Worm (Caenorhabditis elegans) whole organism, midembryonic: ENCODE measurements around the gene mrpl-45.

Experiments used
- T22C8.4 ChIP-seq: fragments of 200-800 bp; sonication (Bioruptor generic); IDR thresholded peaks from 2 replicates; pipeline ENCODE4 v1.3.6; 2022; ENCODE audit warnings: missing genetic modification characterization, missing compliant biosample characterization
- ztf-23 ChIP-seq: fragments of 200-800 bp; sonication (Bioruptor generic); IDR thresholded peaks from 2 replicates; pipeline ENCODE4 v1.3.6; 2022; ENCODE audit warnings: missing genetic modification reagents, missing genetic modification characterization, missing compliant biosample characterization
- ztf-29 ChIP-seq: fragments of 200-800 bp; sonication (Bioruptor generic); IDR thresholded peaks from 2 replicates; pipeline ENCODE4 v1.3.6; 2022; ENCODE audit warnings: missing genetic modification reagents, missing genetic modification characterization, missing compliant biosample characterization

ce11 chrIII:1161946-1162345 is 39.9 kb downstream of the mrpl-45 start:
- TF ChIP-seq ztf-23 (GFP tag; lab: Robert Waterston, UW) (no peak), ztf-29 (no peak), T22C8.4 (GFP tag; lab: Robert Waterston, UW) (no peak)
